Worm (Caenorhabditis elegans): Measurements from ENCODE around the gene acdh-11.

ce11 chrIII:10592074-10592473 lies 26.0 kb downstream of the acdh-11 start:
- TF ChIP-seq him-1 (tag; optimal IDR thresholded peaks at IDR 0.05), result no peak
- TF ChIP-seq dao-5 (tag; optimal IDR thresholded peaks at IDR 0.05), result no peak
- no peak for TF ChIP-seq W03F9.2 (tag; optimal IDR thresholded peaks at IDR 0.05)
